Worm (Caenorhabditis elegans) whole organism, L3 larva: ENCODE measurements around the gene lips-8.
A peak's percentile ranks its signal among the peaks of the same experiment; 100 is the strongest.

Source experiments
- R02D3.7 ChIP-seq: fragments of 150-350 bp; optimal IDR thresholded peaks from 2 replicates; lab custom pipeline; 2014; ENCODE audit warnings: missing biosample characterization, missing genetic modification characterization
- ZK546.5 ChIP-seq: sonication (generic microtip); optimal IDR thresholded peaks from 2 replicates; lab custom pipeline; 2017; ENCODE audit warnings: missing biosample characterization, missing genetic modification characterization
- aly-2 ChIP-seq: fragments of 150-350 bp; optimal IDR thresholded peaks from 2 replicates; lab custom pipeline; 2014; ENCODE audit warnings: missing biosample characterization, missing genetic modification characterization
- ama-1 ChIP-seq: fragments of 150-350 bp; optimal IDR thresholded peaks from 2 replicates; lab custom pipeline; 2018
- ceh-16 ChIP-seq: sonication (generic microtip); optimal IDR thresholded peaks from 2 replicates; lab custom pipeline; 2017; ENCODE audit warnings: missing biosample characterization, missing genetic modification characterization
- ceh-28 ChIP-seq: fragments of 150-350 bp; optimal IDR thresholded peaks from 2 replicates; lab custom pipeline; 2014; ENCODE audit warnings: missing biosample characterization, missing genetic modification reagents, missing genetic modification characterization
- ceh-82 ChIP-seq: fragments of 150-350 bp; optimal IDR thresholded peaks from 2 replicates; lab custom pipeline; 2014; ENCODE audit warnings: missing biosample characterization, missing genetic modification characterization
- ceh-9 ChIP-seq: sonication (generic microtip); optimal IDR thresholded peaks from 2 replicates; lab custom pipeline; 2018; ENCODE audit warnings: missing biosample characterization, missing genetic modification characterization
- daf-12 ChIP-seq: fragments of 150-350 bp; optimal IDR thresholded peaks from 2 replicates; lab custom pipeline; 2014; ENCODE audit warnings: missing biosample characterization, missing genetic modification reagents, missing genetic modification characterization
- egl-27 ChIP-seq: sonication (generic microtip); optimal IDR thresholded peaks from 4 replicates; lab custom pipeline; 2017; ENCODE audit warnings: missing biosample characterization, missing genetic modification reagents, missing genetic modification characterization
- egl-5 ChIP-seq: fragments of 150-350 bp; optimal IDR thresholded peaks from 2 replicates; lab custom pipeline; 2017; ENCODE audit warnings: missing biosample characterization, missing genetic modification reagents, missing genetic modification characterization, inconsistent platforms
- elt-1 ChIP-seq: fragments of 150-350 bp; optimal IDR thresholded peaks from 2 replicates; lab custom pipeline; 2014; ENCODE audit warnings: missing biosample characterization, missing genetic modification characterization
- elt-2 ChIP-seq: sonication (generic microtip); optimal IDR thresholded peaks from 2 replicates; lab custom pipeline; 2016; ENCODE audit warnings: missing genetic modification reagents, mild to moderate bottlenecking, missing genetic modification characterization, missing compliant biosample characterization
- elt-3 ChIP-seq, 3 experiments: fragments of 150-350 bp in 1 of 3; sonication (generic microtip) in 2 of 3; optimal IDR thresholded peaks; 2 replicates in 2 of 3; 4 replicates in 1 of 3; lab custom pipeline; 2014 to 2017; ENCODE audit warnings: missing biosample characterization in 3 of 3, missing genetic modification characterization in 3 of 3
- eor-1 ChIP-seq, 2 experiments: fragments of 150-350 bp; optimal IDR thresholded peaks; 2 replicates each; lab custom pipeline; 2014 to 2018; ENCODE audit warnings: missing biosample characterization in 2 of 2, missing genetic modification characterization in 2 of 2
- fkh-10 ChIP-seq: sonication (generic microtip); optimal IDR thresholded peaks from 2 replicates; lab custom pipeline; 2017; ENCODE audit warnings: missing biosample characterization, missing genetic modification reagents, missing genetic modification characterization
- fkh-2 ChIP-seq: fragments of 150-350 bp; optimal IDR thresholded peaks from 2 replicates; lab custom pipeline; 2014; ENCODE audit warnings: missing biosample characterization, missing genetic modification reagents, missing genetic modification characterization
- fos-1 ChIP-seq: fragments of 150-350 bp; optimal IDR thresholded peaks from 2 replicates; lab custom pipeline; 2014; ENCODE audit warnings: missing biosample characterization, missing genetic modification characterization
- hmg-11 ChIP-seq: sonication (generic microtip); optimal IDR thresholded peaks from 2 replicates; lab custom pipeline; 2016; ENCODE audit warnings: missing genetic modification characterization, missing compliant biosample characterization
- jun-1 ChIP-seq: fragments of 150-350 bp; optimal IDR thresholded peaks from 2 replicates; lab custom pipeline; 2014; ENCODE audit warnings: missing biosample characterization, missing genetic modification reagents, missing genetic modification characterization
- lin-39 ChIP-seq: fragments of 150-350 bp; optimal IDR thresholded peaks from 2 replicates; lab custom pipeline; 2018; ENCODE audit warnings: missing biosample characterization, missing genetic modification reagents, missing genetic modification characterization
- mdl-1 ChIP-seq: fragments of 150-350 bp; optimal IDR thresholded peaks from 2 replicates; lab custom pipeline; 2014; ENCODE audit warnings: missing biosample characterization, missing genetic modification characterization
- nfya-1 ChIP-seq: sonication (generic microtip); optimal IDR thresholded peaks from 2 replicates; lab custom pipeline; 2017; ENCODE audit warnings: missing genetic modification characterization, mild to moderate bottlenecking, missing compliant biosample characterization, antibody characterized with exemption, moderate library complexity; ENCODE audit not compliant: insufficient read depth
- nhr-11 ChIP-seq: fragments of 150-350 bp; optimal IDR thresholded peaks from 2 replicates; lab custom pipeline; 2014; ENCODE audit warnings: missing biosample characterization, missing genetic modification characterization
- nhr-12 ChIP-seq: fragments of 150-350 bp; optimal IDR thresholded peaks from 2 replicates; lab custom pipeline; 2014; ENCODE audit warnings: missing biosample characterization, missing genetic modification characterization
- nhr-23 ChIP-seq: fragments of 150-350 bp; optimal IDR thresholded peaks from 2 replicates; lab custom pipeline; 2014; ENCODE audit warnings: missing biosample characterization, missing genetic modification reagents, missing genetic modification characterization
- nhr-237 ChIP-seq: fragments of 150-350 bp; optimal IDR thresholded peaks from 2 replicates; lab custom pipeline; 2014; ENCODE audit warnings: missing biosample characterization, missing genetic modification characterization
- nhr-28 ChIP-seq: fragments of 150-350 bp; optimal IDR thresholded peaks from 2 replicates; lab custom pipeline; 2014; ENCODE audit warnings: missing biosample characterization, missing genetic modification characterization
- nhr-67 ChIP-seq: fragments of 150-350 bp; optimal IDR thresholded peaks from 2 replicates; lab custom pipeline; 2014; ENCODE audit warnings: missing biosample characterization, missing genetic modification characterization
- nhr-76 ChIP-seq: fragments of 150-350 bp; sonication (generic microtip); optimal IDR thresholded peaks from 5 replicates; lab custom pipeline; 2014; ENCODE audit warnings: missing biosample characterization, missing genetic modification characterization
- nhr-77 ChIP-seq: fragments of 150-350 bp; optimal IDR thresholded peaks from 2 replicates; lab custom pipeline; 2014; ENCODE audit warnings: missing biosample characterization, missing genetic modification characterization
- pha-4 ChIP-seq: fragments of 150-350 bp; optimal IDR thresholded peaks from 2 replicates; lab custom pipeline; 2014; ENCODE audit warnings: missing biosample characterization, missing genetic modification reagents, missing genetic modification characterization
- pqm-1 ChIP-seq: fragments of 150-350 bp; optimal IDR thresholded peaks from 2 replicates; lab custom pipeline; 2017; ENCODE audit warnings: missing biosample characterization, missing genetic modification characterization, inconsistent platforms
- sea-2 ChIP-seq: fragments of 150-350 bp; sonication (generic microtip); optimal IDR thresholded peaks from 4 replicates; lab custom pipeline; 2014; ENCODE audit warnings: missing biosample characterization, missing genetic modification reagents, missing genetic modification characterization
- skn-1 ChIP-seq: fragments of 150-350 bp; optimal IDR thresholded peaks from 2 replicates; lab custom pipeline; 2014; ENCODE audit warnings: missing biosample characterization, missing genetic modification characterization
- snpc-4 ChIP-seq: fragments of 150-350 bp; optimal IDR thresholded peaks from 2 replicates; lab custom pipeline; 2014; ENCODE audit warnings: missing biosample characterization, missing genetic modification characterization
- tbx-2 ChIP-seq: sonication (generic microtip); optimal IDR thresholded peaks from 2 replicates; lab custom pipeline; 2016; ENCODE audit warnings: mild to moderate bottlenecking, missing genetic modification characterization, missing compliant biosample characterization
- unc-39 ChIP-seq: sonication (generic microtip); optimal IDR thresholded peaks from 4 replicates; lab custom pipeline; 2017; ENCODE audit warnings: missing biosample characterization, missing genetic modification characterization
- unc-62 ChIP-seq: fragments of 150-350 bp; sonication (generic microtip); optimal IDR thresholded peaks from 4 replicates; lab custom pipeline; 2014; ENCODE audit warnings: missing biosample characterization, missing genetic modification reagents, missing genetic modification characterization
- zag-1 ChIP-seq: fragments of 150-350 bp; optimal IDR thresholded peaks from 2 replicates; lab custom pipeline; 2014; ENCODE audit warnings: missing biosample characterization, missing genetic modification characterization
- ztf-11 ChIP-seq: fragments of 150-350 bp; optimal IDR thresholded peaks from 2 replicates; lab custom pipeline; 2014; ENCODE audit warnings: missing biosample characterization, missing genetic modification characterization
- ztf-4 ChIP-seq: fragments of 150-350 bp; optimal IDR thresholded peaks from 2 replicates; lab custom pipeline; 2014; ENCODE audit warnings: missing biosample characterization, missing genetic modification characterization

The lips-8 gene

DNA sequence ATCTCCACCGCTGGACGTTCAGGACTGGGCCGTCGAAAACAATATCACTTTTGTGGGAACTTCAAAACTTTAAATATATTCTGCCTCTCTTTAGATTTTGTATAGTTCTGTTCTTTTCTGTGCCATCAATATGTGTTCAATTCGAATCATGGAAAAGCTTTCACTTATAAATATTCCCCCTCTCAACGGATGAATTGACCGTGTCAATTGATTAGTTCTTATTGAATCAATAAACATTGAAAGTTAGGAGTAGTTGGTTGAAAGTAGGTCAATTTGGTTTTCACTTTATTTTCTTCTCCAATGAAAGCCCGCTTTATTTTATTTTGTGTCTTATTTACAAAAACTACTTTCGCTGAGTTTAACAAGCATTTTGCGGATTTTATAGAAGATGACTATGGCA lies at the start of gene lips-8:
Gene lips-8, plus strand, starts transcription at position 301 of the 400 bp plus-strand sequence.
- TF ChIP-seq fkh-2 (tag; lab: Kevin White, UChicago), result no peak
- no peak for TF ChIP-seq fkh-10 (GFP tag; lab: Kevin White, UChicago)
- TF ChIP-seq jun-1 (tag; lab: Kevin White, UChicago), result no peak
- TF ChIP-seq ztf-11 (tag; lab: Kevin White, UChicago), result no peak
- TF ChIP-seq nfya-1 (tag; lab: Kevin White, UChicago), result no peak
- no peak for TF ChIP-seq pqm-1
- no peak for TF ChIP-seq tbx-2 (tag; lab: Kevin White, UChicago)
- TF ChIP-seq pha-4 (tag; lab: Kevin White, UChicago), result no peak
- TF ChIP-seq ceh-16, result no peak
- TF ChIP-seq zag-1 (tag; lab: Kevin White, UChicago), result no peak
- no peak for TF ChIP-seq mdl-1 (tag; lab: Kevin White, UChicago)
- TF ChIP-seq ceh-28, result no peak
- no peak for TF ChIP-seq nhr-67 (tag; lab: Kevin White, UChicago)
- TF ChIP-seq aly-2 (tag; lab: Kevin White, UChicago), result no peak
- no peak for TF ChIP-seq nhr-11 (tag; lab: Kevin White, UChicago)
- TF ChIP-seq egl-5, result no peak
- TF ChIP-seq, all 47 proteins: peak for 0

DNA sequence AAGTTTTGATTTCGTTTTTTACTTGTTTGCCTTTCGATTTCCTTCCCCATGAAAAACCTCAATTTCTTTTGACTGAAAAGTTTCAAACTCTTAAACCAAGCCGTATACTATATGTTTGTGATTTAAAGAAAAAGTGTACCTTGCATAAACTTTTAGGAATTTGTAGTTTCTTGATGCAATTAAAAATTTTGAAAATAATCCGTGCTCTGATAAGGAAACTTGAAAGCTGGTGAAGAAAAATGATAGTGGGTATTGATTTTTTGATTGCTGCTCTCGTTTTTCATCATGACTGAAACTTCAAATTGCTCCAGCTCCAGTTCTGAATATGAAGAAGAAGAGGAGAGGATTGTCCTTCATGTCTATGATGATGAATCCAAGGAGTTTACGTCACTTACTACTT lies 49.3 kb upstream of the lips-8 start, which contains the start of gene acd-3:
Gene acd-3, plus strand, starts transcription at position 222 of the 400 bp plus-strand sequence.
- TF ChIP-seq pqm-1, result peak; percentile 43
- TF ChIP-seq ceh-28, result peak; percentile 35
- peak; percentile 58 for TF ChIP-seq elt-2 (tag; lab: Kevin White, UChicago)
- TF ChIP-seq nhr-28 (tag; lab: Kevin White, UChicago), result no peak

DNA sequence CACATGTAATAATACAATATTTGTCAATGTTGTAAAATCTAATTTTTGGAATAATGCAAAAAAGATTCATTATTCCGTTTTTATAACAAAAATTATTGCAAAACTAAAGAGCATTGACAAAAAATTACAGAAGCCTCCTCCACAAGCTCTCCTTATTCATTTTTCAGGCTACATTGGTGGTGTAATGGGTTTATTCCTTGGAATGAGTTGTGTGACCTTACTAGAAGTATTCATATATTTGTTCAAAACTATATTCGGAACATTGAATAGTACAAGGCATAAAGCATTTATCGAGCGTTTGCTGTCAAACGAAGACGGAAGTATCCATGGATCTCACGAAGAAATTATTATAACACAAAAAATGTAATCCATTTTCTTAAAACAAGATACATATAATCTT lies 46.4 kb upstream of the lips-8 start:
- no peak for TF ChIP-seq hmg-11 (tag; lab: Kevin White, UChicago)
- TF ChIP-seq ama-1, result no peak
- TF ChIP-seq nfya-1 (tag; lab: Kevin White, UChicago), result no peak
- no peak for TF ChIP-seq aly-2 (tag; lab: Kevin White, UChicago)
- TF ChIP-seq ztf-4 (tag; lab: Kevin White, UChicago), result no peak
- TF ChIP-seq mdl-1 (tag; lab: Kevin White, UChicago), result no peak
- TF ChIP-seq elt-2 (tag; lab: Kevin White, UChicago), result no peak
- no peak for TF ChIP-seq nhr-28 (tag; lab: Kevin White, UChicago)
- TF ChIP-seq ceh-82 (tag; lab: Kevin White, UChicago), result no peak
- no peak for TF ChIP-seq sea-2 (GFP tag; lab: Kevin White, UChicago)
- no peak for TF ChIP-seq daf-12 (tag; lab: Kevin White, UChicago)
- no peak for TF ChIP-seq nhr-23 (tag; lab: Kevin White, UChicago)
- no peak for TF ChIP-seq pqm-1
- no peak for TF ChIP-seq nhr-237
- TF ChIP-seq nhr-11 (tag; lab: Kevin White, UChicago), result no peak

DNA sequence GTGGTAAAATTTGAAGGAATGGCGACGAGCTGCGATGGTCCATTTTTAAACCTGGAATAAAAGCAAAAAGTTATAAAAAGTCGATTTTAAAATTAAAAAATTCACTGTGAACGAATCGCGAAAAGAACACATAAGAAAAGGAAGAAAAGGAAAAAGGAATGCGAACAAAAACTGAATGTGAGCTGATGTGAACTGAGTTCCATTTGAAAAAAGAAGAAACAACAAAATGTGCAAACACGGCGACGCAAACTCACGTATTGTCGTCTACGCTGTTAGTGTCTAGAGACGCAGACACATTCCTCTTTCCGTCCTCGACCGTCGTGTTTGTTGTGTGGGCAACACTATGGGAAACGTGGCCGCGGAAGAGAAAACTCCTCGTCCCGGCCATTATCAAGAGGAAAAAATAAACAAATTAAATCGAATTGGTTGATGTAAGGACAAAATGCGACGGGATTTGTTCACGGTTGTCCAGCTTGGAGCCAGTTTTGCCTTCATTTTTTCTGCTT lies 44.5 kb upstream of the lips-8 start, which contains the start of the genes C27C12.1 and C27C12.4:
Gene C27C12.1, minus strand, starts transcription at position 51 of the 506 bp plus-strand sequence.
Gene C27C12.4, plus strand, starts transcription at position 375 of the 506 bp plus-strand sequence.
- no peak for TF ChIP-seq sea-2 (GFP tag; lab: Kevin White, UChicago)
- TF ChIP-seq pha-4 (tag; lab: Kevin White, UChicago), result peak; percentile 95
- no peak for TF ChIP-seq fos-1 (tag; lab: Kevin White, UChicago)
- peak; percentile 90 for TF ChIP-seq nfya-1 (tag; lab: Kevin White, UChicago)
- TF ChIP-seq skn-1 (tag; lab: Kevin White, UChicago), result peak; percentile 87
- peak; percentile 78 for TF ChIP-seq tbx-2 (tag; lab: Kevin White, UChicago)
- TF ChIP-seq ceh-82 (tag; lab: Kevin White, UChicago), result peak; percentile 69
- TF ChIP-seq lin-39, result peak; percentile 82
- TF ChIP-seq pqm-1, result no peak
- TF ChIP-seq egl-27, result peak; percentile 14
- TF ChIP-seq mdl-1 (tag; lab: Kevin White, UChicago), result no peak
- TF ChIP-seq R02D3.7, result peak; percentile 68
- no peak for TF ChIP-seq aly-2 (tag; lab: Kevin White, UChicago)
- peak; percentile 95 for TF ChIP-seq hmg-11 (tag; lab: Kevin White, UChicago)
- no peak for TF ChIP-seq ceh-9 (tag; lab: Kevin White, UChicago)
- no peak for TF ChIP-seq nhr-67 (tag; lab: Kevin White, UChicago)
- TF ChIP-seq fkh-10 (GFP tag; lab: Kevin White, UChicago), result peak; percentile 67
- peak; percentile 35 for TF ChIP-seq elt-1 (tag; lab: Kevin White, UChicago)
- peak; percentile 93 for TF ChIP-seq nhr-23 (tag; lab: Kevin White, UChicago)
- TF ChIP-seq egl-5, result peak; percentile 51
- no peak for TF ChIP-seq daf-12 (tag; lab: Kevin White, UChicago)
- no peak for TF ChIP-seq unc-62 (GFP tag; lab: Kevin White, UChicago)
- TF ChIP-seq ZK546.5, result no peak
- no peak for TF ChIP-seq nhr-77 (tag; lab: Kevin White, UChicago)
- TF ChIP-seq elt-2 (tag; lab: Kevin White, UChicago), result peak; percentile 67
- no peak for TF ChIP-seq nhr-76 (tag; lab: Kevin White, UChicago)
- peak; percentile 34 for TF ChIP-seq ztf-4 (tag; lab: Kevin White, UChicago)
- no peak for TF ChIP-seq elt-3 (tag; optimal IDR thresholded peaks at IDR 0.05; lab: Kevin White, UChicago)
- TF ChIP-seq unc-39 (tag; lab: Kevin White, UChicago), result no peak
- TF ChIP-seq ztf-11 (tag; lab: Kevin White, UChicago), result no peak
- no peak for TF ChIP-seq nhr-12
- TF ChIP-seq fkh-2 (tag; lab: Kevin White, UChicago), result peak; percentile 22
- TF ChIP-seq eor-1 (tag; optimal IDR thresholded peaks at IDR 0.05; lab: Kevin White, UChicago), result no peak
- peak; percentile 75 for TF ChIP-seq jun-1 (tag; lab: Kevin White, UChicago)
- TF ChIP-seq ceh-28, result peak; percentile 82
- peak; percentile 8 for TF ChIP-seq zag-1 (tag; lab: Kevin White, UChicago)
- peak; percentile 89 for TF ChIP-seq snpc-4
- TF ChIP-seq nhr-28 (tag; lab: Kevin White, UChicago), result no peak
- no peak for TF ChIP-seq ceh-16
